Worm (Caenorhabditis elegans) whole organism, L4/young adult: Measurements from ENCODE around the gene bud-31.

Experiments
- W03F9.2 ChIP-seq: fragments of 150-350 bp; optimal IDR thresholded peaks from 2 replicates; lab custom pipeline; 2014; ENCODE audit warnings: missing biosample characterization, missing genetic modification characterization
- dao-5 ChIP-seq: sonication (generic microtip); optimal IDR thresholded peaks from 2 replicates; lab custom pipeline; 2016; ENCODE audit warnings: missing genotype, missing genetic modification characterization, moderate library complexity, missing compliant biosample characterization
- him-1 ChIP-seq: sonication (generic microtip); optimal IDR thresholded peaks from 2 replicates; lab custom pipeline; 2016; ENCODE audit warnings: missing genotype, missing genetic modification reagents, missing genetic modification characterization, missing compliant biosample characterization

The bud-31 gene

DNA sequence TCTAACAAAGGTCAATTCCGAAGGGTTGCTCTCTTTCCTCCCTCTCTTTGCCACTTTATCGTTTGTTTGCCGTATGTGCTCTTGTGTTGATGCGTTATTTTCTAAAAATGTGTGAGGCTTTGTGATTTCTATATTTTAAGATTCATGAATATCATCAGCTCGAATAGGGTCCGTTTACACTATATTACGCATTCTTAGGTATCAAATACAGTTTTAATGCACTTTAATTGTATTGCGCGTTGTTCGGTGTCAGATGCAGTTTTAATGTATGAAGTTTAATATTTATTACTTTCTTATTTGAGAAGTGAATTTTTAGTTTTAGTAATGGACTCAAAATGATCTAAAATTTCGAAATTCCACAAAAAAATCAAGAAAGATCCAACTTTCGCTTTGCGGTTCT, at the start of gene bud-31:
Gene bud-31, minus strand, starts transcription at position 101 of the 400 bp plus-strand sequence.
- TF ChIP-seq him-1 (tag; lab: Kevin White, UChicago) (no peak), dao-5 (no peak), W03F9.2 (tag; lab: Kevin White, UChicago) (no peak)

DNA sequence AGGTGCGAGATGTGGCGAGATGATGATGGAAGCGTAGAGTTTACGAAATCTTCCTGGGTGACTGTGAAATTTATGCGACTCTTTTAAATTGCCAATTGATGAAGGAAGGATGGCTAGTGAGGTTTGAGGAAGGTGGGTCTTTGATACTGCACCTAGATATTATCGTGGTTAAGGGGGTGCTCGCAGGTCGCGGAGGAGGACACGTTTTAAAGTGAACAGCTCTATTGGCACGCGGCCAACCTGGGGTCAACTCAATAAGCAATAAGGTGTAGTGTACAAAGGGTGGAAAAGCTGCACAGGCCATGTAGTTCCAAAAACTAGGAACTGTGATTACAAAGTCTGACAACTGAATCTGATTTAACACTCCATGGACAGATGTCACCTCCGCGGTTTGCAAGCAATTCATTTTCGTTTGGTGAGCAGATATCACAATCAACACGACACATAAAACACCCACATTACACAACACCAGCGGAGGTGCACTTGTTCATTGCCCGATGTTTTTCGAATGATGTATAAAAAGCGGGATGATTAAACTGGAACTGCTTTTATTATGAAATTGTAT, 49.1 kb upstream of the bud-31 start:
- TF ChIP-seq dao-5 (no peak), W03F9.2 (tag; lab: Kevin White, UChicago) (no peak), him-1 (tag; lab: Kevin White, UChicago) (no peak)

DNA sequence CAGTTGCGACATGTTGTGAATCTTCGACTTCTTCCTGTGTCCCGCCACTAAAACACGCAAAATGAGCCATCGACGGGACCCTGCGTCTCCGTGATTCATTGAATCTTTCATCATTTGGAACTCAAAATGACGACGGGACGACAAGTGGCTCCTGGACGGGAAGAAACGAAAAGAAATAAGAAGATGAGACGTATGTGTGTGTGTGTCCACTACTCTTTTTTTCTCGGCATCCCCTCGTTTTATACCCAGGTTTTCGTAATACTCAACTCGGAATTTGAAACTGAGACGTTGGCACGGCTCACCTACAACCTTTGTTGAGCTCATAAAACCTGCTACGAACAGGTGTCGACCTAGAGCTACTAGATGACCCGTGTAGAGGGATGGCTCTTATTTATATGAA, 48.2 kb upstream of the bud-31 start:
- TF ChIP-seq him-1 (tag; lab: Kevin White, UChicago) = no peak
- no peak for TF ChIP-seq dao-5
- TF ChIP-seq W03F9.2 (tag; lab: Kevin White, UChicago) = no peak

DNA sequence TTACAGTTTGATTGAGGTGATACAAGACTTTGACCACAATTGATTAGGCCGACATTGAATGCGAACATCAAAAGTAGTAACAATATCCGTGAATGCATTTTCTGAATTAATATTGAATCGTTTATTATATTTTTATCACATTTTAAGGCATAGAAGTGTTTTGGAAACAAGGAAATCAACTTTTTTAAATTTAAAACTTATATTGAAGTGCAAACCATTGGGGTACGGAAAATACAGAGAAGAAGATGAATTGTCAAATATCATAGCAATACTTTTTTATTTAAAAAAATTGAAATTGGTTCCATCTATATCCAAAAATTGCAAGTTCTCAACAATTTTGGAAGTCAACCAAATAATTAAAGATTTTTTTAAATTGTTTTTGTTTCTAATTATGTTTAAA, 46.9 kb upstream of the bud-31 start, which contains the start of gene T05G5.1:
Gene T05G5.1, minus strand, starts transcription at position 101 of the 400 bp plus-strand sequence.
- no peak for TF ChIP-seq him-1 (tag; lab: Kevin White, UChicago)
- no peak for TF ChIP-seq dao-5
- no peak for TF ChIP-seq W03F9.2 (tag; lab: Kevin White, UChicago)

DNA sequence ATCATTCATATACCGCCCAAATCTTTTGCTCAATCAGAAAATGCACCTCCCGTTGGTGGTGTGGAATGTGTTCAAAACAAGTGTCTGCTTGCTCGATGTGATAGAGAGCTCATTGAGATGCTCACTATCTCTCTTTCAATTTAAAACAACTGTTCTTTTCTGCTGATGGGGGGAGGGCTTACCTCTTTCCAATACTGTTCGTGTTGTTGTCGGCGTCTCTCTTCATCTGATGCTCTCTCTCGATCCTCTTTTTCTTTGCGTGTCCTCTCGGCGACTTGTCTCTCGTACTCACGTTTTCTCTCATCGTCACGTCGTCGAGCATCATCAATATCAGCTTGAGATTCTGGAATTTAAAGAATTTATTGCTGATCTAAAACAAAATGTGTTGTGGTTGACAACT, 45.7 kb upstream of the bud-31 start:
- TF ChIP-seq dao-5 (no peak), him-1 (tag; lab: Kevin White, UChicago) (no peak), W03F9.2 (tag; lab: Kevin White, UChicago) (no peak)

DNA sequence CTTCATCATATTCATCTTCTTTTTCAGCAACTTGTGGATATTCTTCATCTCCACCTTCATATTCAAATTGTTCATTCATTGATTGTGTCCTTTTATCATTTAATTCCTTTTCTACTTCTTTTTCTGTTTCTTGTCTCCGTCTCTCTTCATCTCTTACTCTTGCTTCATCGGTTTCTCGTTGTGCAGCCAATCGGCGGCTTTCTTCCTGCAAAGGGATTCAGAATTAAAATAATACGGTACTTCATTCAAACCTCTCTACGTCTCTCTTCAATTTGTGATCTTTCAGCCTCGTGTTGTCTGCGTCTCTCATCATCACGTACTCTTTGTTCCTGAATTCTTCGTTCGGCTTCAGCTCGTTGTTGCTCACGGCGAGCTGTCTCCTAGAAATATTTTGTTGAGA, 44.3 kb upstream of the bud-31 start:
- no peak for TF ChIP-seq dao-5
- TF ChIP-seq him-1 (tag; lab: Kevin White, UChicago) = no peak
- TF ChIP-seq W03F9.2 (tag; lab: Kevin White, UChicago) = no peak

DNA sequence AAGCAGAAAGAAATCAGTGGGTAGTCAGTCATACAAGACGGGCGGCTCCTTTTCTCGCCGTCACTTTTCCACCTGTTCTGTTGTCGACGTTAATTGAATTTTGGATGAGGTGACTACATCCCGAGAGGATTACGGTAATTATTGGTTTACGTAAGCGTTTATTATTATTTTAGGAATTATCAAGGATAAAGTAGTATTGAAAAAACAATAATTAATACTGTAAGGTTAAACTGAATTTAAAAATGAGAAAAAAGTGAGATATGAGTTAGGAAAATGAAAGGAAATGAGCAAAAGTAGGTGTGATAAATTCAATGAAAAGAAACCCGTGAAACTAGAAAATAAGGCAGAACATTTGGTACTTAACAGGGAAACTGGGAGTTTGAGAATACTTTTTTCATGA, 42.6 kb upstream of the bud-31 start, which contains the start of gene hlh-4:
Gene hlh-4, minus strand, starts transcription at position 101 of the 400 bp plus-strand sequence.
- TF ChIP-seq dao-5 = no peak
- no peak for TF ChIP-seq him-1 (tag; lab: Kevin White, UChicago)
- TF ChIP-seq W03F9.2 (tag; lab: Kevin White, UChicago) = no peak

DNA sequence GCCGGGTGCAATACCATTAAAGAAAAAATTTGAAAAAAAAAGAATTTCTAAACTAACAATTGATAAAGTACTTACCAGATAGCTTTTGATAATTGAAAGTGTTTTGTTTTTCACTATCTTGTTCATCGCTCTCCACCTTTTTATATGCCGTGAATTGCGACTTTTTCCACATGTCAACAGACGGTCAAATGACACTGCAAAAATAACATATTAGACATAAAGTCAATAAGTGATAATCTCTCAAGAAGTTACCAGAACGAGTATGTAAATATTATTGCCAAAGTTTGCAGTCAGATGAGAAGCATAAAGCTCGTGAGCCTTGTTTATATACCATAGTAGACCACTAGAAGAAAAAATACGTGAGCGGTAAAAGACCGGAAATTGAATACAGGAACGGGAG, 39.5 kb upstream of the bud-31 start, which contains the start of gene dao-6:
Gene dao-6, minus strand, starts transcription at position 345 of the 400 bp plus-strand sequence.
- TF ChIP-seq W03F9.2 (tag; lab: Kevin White, UChicago) (no peak), dao-5 (no peak), him-1 (tag; lab: Kevin White, UChicago) (no peak)

DNA sequence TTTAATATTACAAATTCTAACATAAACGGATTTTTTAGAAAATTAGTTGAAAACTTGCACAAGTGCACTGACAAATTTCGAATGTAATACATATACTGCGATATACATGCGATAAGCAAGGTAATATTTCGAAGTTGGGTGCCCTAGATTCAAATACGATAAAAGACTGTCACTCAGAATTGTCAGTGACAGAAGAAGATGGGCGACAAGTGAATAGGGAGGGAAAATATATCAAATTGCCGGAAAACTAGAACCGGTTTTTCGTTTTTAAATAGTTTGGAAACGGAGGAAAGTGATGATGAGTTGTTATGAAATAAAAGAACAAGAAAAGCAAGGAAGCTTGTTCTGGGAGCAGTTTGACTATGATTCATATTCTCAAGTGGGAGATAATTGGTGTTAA, 37.7 kb upstream of the bud-31 start:
- TF ChIP-seq W03F9.2 (tag; lab: Kevin White, UChicago) (no peak), dao-5 (no peak), him-1 (tag; lab: Kevin White, UChicago) (no peak)

DNA sequence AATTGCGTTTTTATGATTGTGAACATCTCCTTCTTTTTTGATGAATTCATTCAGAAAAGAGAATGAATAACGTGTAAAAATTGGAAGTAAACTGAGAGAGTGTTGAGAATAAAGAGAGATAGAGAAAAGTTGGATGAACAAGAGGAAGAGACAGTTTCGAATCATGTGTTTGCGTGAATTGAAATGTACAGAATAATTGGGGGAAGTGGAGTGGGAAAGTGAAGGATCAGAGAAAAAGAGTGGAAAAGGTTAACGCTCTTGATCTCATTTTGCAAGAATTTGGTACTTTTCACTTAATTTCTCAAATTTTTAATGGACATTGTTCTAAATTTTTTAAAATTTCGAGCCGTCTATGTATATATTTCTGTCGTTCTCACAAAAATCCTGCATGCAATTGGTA, 37.0 kb upstream of the bud-31 start:
- TF ChIP-seq W03F9.2 (tag; lab: Kevin White, UChicago) (no peak), dao-5 (no peak), him-1 (tag; lab: Kevin White, UChicago) (no peak)

DNA sequence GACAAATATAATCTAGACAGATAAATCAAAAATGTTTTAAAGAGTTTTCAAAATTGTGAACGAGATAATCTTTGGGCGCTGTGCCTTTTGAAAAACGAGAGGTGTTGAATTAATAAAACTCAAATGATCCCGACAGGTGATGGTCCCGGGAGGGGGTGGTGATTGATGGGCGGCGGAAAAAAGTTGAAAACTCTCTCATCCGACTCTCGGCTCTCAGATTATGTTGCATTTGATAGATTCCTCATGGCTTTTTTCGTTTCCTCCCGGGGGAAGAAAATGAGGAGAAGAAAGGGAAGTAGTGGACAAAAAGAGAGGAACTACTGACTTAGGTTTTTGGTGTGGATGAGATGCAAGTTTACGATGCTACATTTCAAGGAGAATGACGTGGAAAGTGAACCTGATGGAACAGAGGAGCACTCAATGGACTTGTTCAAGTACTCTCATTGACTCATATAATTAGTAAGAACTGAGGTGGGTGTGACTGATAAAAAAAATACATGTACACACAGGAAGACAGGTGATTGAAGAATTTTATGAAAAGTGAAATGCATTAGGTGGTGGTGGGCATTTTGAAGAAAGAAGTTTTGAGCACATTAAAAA, 35.1 kb upstream of the bud-31 start:
- TF ChIP-seq dao-5 = no peak
- TF ChIP-seq W03F9.2 (tag; lab: Kevin White, UChicago) = no peak
- TF ChIP-seq him-1 (tag; lab: Kevin White, UChicago) = no peak

DNA sequence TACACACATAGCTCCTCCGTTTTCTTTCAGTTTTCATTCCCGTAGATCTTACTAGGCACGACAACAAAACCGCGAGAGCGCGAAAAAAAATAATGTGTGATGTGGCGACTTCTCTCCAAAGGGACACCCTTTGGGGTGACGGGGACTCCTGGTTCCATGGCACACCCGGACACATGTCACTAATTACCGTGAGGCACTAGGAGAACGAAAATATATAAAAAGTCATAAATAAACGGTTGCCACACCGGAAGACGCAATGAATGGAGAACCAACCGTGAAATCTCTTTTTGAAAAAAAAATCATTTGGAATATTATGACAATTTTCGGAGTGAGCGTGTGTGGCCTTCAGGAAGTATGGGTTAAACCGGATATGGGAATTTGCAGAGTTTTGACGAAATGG, 34.1 kb upstream of the bud-31 start:
- no peak for TF ChIP-seq dao-5
- no peak for TF ChIP-seq him-1 (tag; lab: Kevin White, UChicago)
- TF ChIP-seq W03F9.2 (tag; lab: Kevin White, UChicago) = no peak

DNA sequence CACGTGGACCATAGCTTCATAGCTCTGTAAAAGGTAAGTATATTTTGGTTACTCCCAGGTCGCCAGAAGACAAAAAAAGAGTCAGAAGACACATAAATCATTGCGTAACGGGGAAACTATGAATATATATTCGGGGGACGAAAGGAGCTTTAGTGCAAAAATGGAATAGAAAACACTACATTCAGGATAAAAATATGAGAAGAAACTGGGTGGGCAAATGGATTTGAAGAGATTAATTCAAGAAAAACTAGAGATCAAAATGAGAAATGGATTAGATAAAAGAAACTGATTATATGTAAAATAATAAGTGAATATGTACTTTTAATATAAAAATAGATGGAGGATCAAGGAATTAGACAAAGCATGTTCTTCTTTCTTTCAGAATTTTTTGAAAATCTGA, 31.1 kb upstream of the bud-31 start, which contains the start of gene C07A9.12:
Gene C07A9.12, minus strand, starts transcription at position 101 of the 400 bp plus-strand sequence.
- no peak for TF ChIP-seq W03F9.2 (tag; lab: Kevin White, UChicago)
- TF ChIP-seq him-1 (tag; lab: Kevin White, UChicago) = no peak
- no peak for TF ChIP-seq dao-5

DNA sequence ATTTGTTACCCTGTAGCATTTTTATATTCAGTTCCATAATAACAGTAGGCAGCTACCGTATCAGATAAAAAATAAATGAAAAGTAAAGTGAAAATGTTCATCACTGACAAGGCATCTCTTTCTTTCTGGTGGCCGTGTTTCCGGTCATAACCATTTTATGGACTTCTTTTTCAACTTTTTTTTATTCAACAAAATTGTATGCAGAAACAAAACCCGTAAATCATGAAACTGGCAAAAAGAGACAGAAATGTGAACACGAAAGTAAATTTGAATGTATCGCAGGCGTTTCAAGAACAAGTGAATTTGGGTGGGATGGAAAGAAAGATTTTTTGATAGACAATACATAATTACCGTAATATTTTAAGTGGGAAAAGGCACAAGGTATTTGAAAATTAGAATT, 28.8 kb upstream of the bud-31 start, which contains the start of gene clec-162:
Gene clec-162, minus strand, starts transcription at position 101 of the 400 bp plus-strand sequence.
- no peak for TF ChIP-seq W03F9.2 (tag; lab: Kevin White, UChicago)
- no peak for TF ChIP-seq dao-5
- TF ChIP-seq him-1 (tag; lab: Kevin White, UChicago) = no peak
